Worm (Caenorhabditis elegans): ENCODE results near the gene fbxa-48.

fbxa-48 gene

DNA sequence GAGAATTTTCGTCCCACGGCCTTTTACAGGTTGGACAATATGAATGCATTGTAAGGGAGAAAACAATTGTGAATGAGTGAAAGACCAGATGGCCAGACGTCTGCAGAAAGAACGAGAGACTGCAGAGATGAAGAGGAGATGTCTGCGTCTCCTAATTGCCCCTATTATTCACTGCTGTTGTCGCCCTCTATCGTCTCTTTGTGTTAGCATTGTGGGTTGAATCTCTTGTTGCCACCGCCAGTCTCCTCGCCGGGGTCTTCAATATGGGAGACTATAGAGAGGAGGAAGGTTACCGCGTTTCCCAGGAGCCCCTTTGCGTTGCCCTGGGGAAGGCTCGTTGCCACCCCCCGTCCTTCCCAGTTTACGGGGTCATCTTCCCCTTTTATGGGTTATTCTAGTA, 32.9 kb upstream of the fbxa-48 start, which contains the start of gene Y54F10BM.9 (continued):
- peak; percentile 30 for TF ChIP-seq ham-2 (GFP tag; optimal IDR thresholded peaks at IDR 0.05)
- no peak for TF ChIP-seq hlh-1 (tag; optimal IDR thresholded peaks at IDR 0.05)
- TF ChIP-seq nhr-28 (tag; optimal IDR thresholded peaks at IDR 0.05), result no peak
- TF ChIP-seq ztf-11 (tag; optimal IDR thresholded peaks at IDR 0.05), result no peak
- peak; percentile 56 for TF ChIP-seq lin-13 (tag; optimal IDR thresholded peaks at IDR 0.05)

DNA sequence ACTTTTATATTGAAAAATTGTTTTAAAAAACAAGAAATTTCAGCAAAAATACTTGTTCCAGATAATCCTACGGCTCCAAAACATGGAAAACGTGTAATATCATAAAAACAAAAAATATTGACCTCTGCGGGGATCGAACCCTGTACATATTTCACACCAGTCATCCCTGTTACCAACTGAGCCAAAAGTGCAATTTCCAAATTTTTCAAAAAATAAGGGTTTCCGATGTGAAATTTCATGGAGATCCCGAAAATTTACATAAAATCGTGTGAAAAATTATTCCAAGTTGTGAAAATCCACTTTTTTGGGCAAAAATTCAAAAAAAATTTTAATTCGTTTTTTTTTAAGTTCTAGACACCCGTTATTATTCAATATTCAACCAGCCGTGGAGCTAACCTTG, 32.2 kb upstream of the fbxa-48 start:
- TF ChIP-seq ceh-43 (GFP tag; optimal IDR thresholded peaks at IDR 0.05) (no peak), drap-1 (GFP tag; optimal IDR thresholded peaks at IDR 0.05) (no peak), nhr-28 (tag; optimal IDR thresholded peaks at IDR 0.05) (no peak), sptf-1 (tag; optimal IDR thresholded peaks at IDR 0.05) (no peak)

DNA sequence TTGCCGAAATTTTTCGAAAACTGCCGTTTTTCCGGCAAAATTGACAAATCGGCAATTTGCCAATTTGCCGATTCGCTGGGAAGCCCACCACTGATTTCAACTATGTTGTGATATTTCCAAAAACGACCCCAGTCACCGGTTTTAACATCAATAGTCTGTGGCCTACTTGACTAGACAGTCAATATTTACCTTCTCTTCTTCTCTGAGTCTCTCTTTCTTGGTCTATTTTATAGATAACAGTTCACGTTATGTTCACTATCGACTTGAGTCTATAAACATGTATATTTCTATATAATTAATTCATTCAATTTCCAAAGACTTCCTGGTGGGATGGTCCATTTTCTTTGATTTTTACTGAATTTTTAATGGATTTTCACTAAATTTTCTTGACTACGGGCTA, 22.8 kb upstream of the fbxa-48 start:
- TF ChIP-seq unc-62 (GFP tag; optimal IDR thresholded peaks at IDR 0.05) (no peak), nhr-237 (tag; optimal IDR thresholded peaks at IDR 0.05) (no peak), pha-4 (tag; optimal IDR thresholded peaks at IDR 0.05) (peak; percentile 68), sem-2 (GFP tag; optimal IDR thresholded peaks at IDR 0.05) (no peak), elt-1 (tag; optimal IDR thresholded peaks at IDR 0.05; ENCODE audit: borderline replicate concordance, insufficient read depth) (no peak)

DNA sequence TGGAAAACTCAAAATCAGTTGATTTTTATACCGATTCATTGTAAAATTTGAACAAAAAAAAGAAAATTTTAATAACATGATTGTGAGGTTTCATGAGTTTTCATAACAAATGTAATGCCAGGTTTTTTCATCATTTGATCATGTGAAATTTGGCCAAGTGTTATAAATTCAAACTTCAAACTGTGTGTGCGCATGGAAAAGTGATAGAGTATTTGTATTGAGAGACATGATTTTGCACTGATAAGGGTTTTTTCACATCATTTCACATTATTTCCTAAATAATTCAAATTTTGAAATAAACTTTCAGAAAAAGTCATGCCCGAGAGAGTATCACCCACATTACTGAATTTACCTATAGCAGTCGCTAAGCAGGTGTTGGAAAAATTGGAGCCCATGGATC, 19.2 kb upstream of the fbxa-48 start, which contains the start of gene fbxa-219:
Gene fbxa-219 (plus strand): TSS at position 277 of the 400 bp plus-strand sequence.
- no peak for TF ChIP-seq mls-2 (tag; optimal IDR thresholded peaks at IDR 0.05)
- no peak for TF ChIP-seq drap-1 (GFP tag; optimal IDR thresholded peaks at IDR 0.05)
- TF ChIP-seq nhr-237 (tag; optimal IDR thresholded peaks at IDR 0.05), result no peak
- no peak for TF ChIP-seq unc-120 (tag; optimal IDR thresholded peaks at IDR 0.05; ENCODE audit: poor library complexity, severe bottlenecking)
- no peak for TF ChIP-seq nhr-12 (tag; optimal IDR thresholded peaks at IDR 0.05)
- TF ChIP-seq lin-32 (GFP tag; optimal IDR thresholded peaks at IDR 0.05), result no peak
- TF ChIP-seq ceh-39 (tag; optimal IDR thresholded peaks at IDR 0.05), result no peak
- TF ChIP-seq ztf-11 (tag; optimal IDR thresholded peaks at IDR 0.05), result no peak
- no peak for TF ChIP-seq ham-2 (GFP tag; optimal IDR thresholded peaks at IDR 0.05)
- no peak for TF ChIP-seq ceh-83 (GFP tag; optimal IDR thresholded peaks at IDR 0.05)
- TF ChIP-seq zip-8 (tag; optimal IDR thresholded peaks at IDR 0.05), result no peak

DNA sequence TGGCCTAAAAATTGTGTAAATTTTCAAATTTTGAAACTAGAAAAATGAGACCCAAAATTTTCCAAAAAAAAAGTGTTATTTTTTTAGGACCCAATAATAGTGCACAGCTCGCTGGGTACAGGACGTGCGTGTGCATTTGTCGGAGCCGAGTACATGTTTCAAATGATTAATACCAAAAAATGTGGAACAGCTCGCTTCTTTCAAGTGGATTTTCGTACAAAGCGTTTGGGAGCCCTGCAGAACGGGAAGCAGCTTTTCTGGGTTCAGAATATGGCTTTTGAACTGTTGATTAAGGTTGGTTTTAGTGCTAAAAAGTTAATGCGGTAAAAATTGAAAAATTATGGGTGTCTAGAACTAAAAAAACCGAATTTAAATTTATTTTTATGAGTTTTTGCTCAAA, 16.3 kb upstream of the fbxa-48 start:
- TF ChIP-seq nhr-28 (tag; optimal IDR thresholded peaks at IDR 0.05), result no peak
- no peak for TF ChIP-seq elt-3 (tag; optimal IDR thresholded peaks at IDR 0.05)
- no peak for TF ChIP-seq flh-1 (GFP tag; optimal IDR thresholded peaks at IDR 0.05)
- TF ChIP-seq lsy-2 (tag; optimal IDR thresholded peaks at IDR 0.05), result no peak
- TF ChIP-seq blmp-1 (tag; optimal IDR thresholded peaks at IDR 0.05), result no peak
- TF ChIP-seq unc-120 (tag; optimal IDR thresholded peaks at IDR 0.05; ENCODE audit: poor library complexity, severe bottlenecking), result no peak
- TF ChIP-seq ham-2 (GFP tag; optimal IDR thresholded peaks at IDR 0.05), result no peak
- TF ChIP-seq unc-62 (GFP tag; optimal IDR thresholded peaks at IDR 0.05), result no peak
- TF ChIP-seq lin-32 (GFP tag; optimal IDR thresholded peaks at IDR 0.05), result no peak
- no peak for TF ChIP-seq M03D4.4 (tag; optimal IDR thresholded peaks at IDR 0.05)

DNA sequence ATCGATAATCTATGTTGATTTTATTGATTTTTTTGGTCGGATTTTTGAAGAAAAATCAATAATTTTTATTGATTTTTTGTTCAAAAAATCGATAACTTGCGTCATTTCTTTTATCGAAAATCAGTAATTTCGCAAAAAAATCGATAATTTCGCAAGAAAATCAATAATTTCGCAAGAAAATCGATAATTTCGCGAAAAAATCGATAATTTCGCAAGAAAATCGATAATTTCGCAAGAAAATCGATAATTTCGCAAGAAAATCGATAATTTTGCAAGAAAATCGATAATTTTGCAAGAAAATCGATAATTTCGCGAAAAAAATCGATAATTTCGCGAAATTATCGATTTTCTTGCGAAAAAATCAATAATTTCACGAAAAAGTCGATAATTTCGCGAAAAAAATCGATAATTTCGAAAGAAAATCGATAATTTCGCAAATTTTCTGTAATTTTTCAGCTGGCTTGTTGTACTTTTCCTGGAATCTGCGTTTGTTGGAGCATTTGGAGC, 11.4 kb upstream of the fbxa-48 start:
- TF ChIP-seq nhr-237 (tag; optimal IDR thresholded peaks at IDR 0.05), result no peak
- TF ChIP-seq mls-2 (tag; optimal IDR thresholded peaks at IDR 0.05), result no peak
- no peak for TF ChIP-seq lsy-2 (tag; optimal IDR thresholded peaks at IDR 0.05)
- no peak for TF ChIP-seq mab-5 (tag; optimal IDR thresholded peaks at IDR 0.05)
- TF ChIP-seq unc-62 (GFP tag; optimal IDR thresholded peaks at IDR 0.05), result no peak
- TF ChIP-seq sem-2 (GFP tag; optimal IDR thresholded peaks at IDR 0.05), result no peak
- no peak for TF ChIP-seq nhr-28 (tag; optimal IDR thresholded peaks at IDR 0.05)
- no peak for TF ChIP-seq elt-1 (tag; optimal IDR thresholded peaks at IDR 0.05; ENCODE audit: borderline replicate concordance, insufficient read depth)
- no peak for TF ChIP-seq ces-1 (GFP tag; optimal IDR thresholded peaks at IDR 0.05)
- TF ChIP-seq nhr-76 (tag; optimal IDR thresholded peaks at IDR 0.05), result no peak
- no peak for TF ChIP-seq ceh-43 (GFP tag; optimal IDR thresholded peaks at IDR 0.05)
- TF ChIP-seq zip-8 (tag; optimal IDR thresholded peaks at IDR 0.05), result no peak
- TF ChIP-seq lin-32 (GFP tag; optimal IDR thresholded peaks at IDR 0.05), result no peak
- no peak for TF ChIP-seq sptf-1 (tag; optimal IDR thresholded peaks at IDR 0.05)
- no peak for TF ChIP-seq unc-39 (tag; optimal IDR thresholded peaks at IDR 0.05)
- TF ChIP-seq nhr-12 (tag; optimal IDR thresholded peaks at IDR 0.05), result no peak
- TF ChIP-seq ham-2 (GFP tag; optimal IDR thresholded peaks at IDR 0.05), result no peak

All from whole organism, mixed stage, embryonic.